Fruit fly (Drosophila melanogaster) whole organism, embryonic: ENCODE results near the gene CG43322.

Source experiments
- Abd-B ChIP-seq: fragments of 200-800 bp; sonication (Bioruptor generic); optimal IDR thresholded peaks from 2 replicates; lab custom pipeline; 2018; ENCODE audit warnings: missing biosample characterization, mild to moderate bottlenecking, missing genetic modification characterization, moderate library complexity
- BtbVII ChIP-seq: fragments of 200-800 bp; sonication (Bioruptor generic); optimal IDR thresholded peaks from 3 replicates; lab custom pipeline; 2017; ENCODE audit warnings: missing biosample characterization, mild to moderate bottlenecking, missing genetic modification characterization
- CG12299 ChIP-seq: fragments of 200-800 bp; sonication (Bioruptor generic); optimal IDR thresholded peaks from 2 replicates; lab custom pipeline; 2018; ENCODE audit warnings: missing biosample characterization, mild to moderate bottlenecking, missing genetic modification characterization
- CG12659 ChIP-seq: fragments of 200-800 bp; sonication (Bioruptor generic); optimal IDR thresholded peaks from 3 replicates; lab custom pipeline; 2017; ENCODE audit warnings: mild to moderate bottlenecking, missing biosample characterization, missing genetic modification reagents, missing genetic modification characterization
- CG13287 ChIP-seq: fragments of 200-800 bp; sonication (Bioruptor generic); IDR thresholded peaks from 2 replicates; pipeline ENCODE4 v1.3.6; 2022; ENCODE audit warnings: missing biosample characterization, missing genetic modification characterization; ENCODE audit not compliant: partially characterized antibody
- CG14441 ChIP-seq: fragments of 200-800 bp; sonication (Bioruptor generic); IDR thresholded peaks from 2 replicates; pipeline ENCODE4 v1.3.6; 2022; ENCODE audit warnings: missing biosample characterization, missing genetic modification characterization
- CG14667 ChIP-seq: fragments of 200-800 bp; sonication (Bioruptor generic); IDR thresholded peaks from 2 replicates; pipeline ENCODE4 v1.3.6; 2022; ENCODE audit warnings: missing biosample characterization, missing genetic modification characterization
- CG16815 ChIP-seq: fragments of 200-800 bp; sonication (Bioruptor generic); optimal IDR thresholded peaks from 3 replicates; lab custom pipeline; 2017; ENCODE audit warnings: missing biosample characterization, mild to moderate bottlenecking, missing genetic modification characterization
- CG17802 ChIP-seq: fragments of 200-800 bp; sonication (Bioruptor generic); optimal IDR thresholded peaks from 2 replicates; lab custom pipeline; 2018; ENCODE audit warnings: missing biosample characterization, mild to moderate bottlenecking, missing genetic modification characterization, moderate library complexity
- CG17829 ChIP-seq: fragments of 200-800 bp; optimal IDR thresholded peaks from 2 replicates; lab custom pipeline; 2019; ENCODE audit warnings: missing biosample characterization, mild to moderate bottlenecking, missing genetic modification characterization, moderate library complexity
- CG1832 ChIP-seq: fragments of 200-800 bp; sonication (Bioruptor generic); optimal IDR thresholded peaks from 2 replicates; lab custom pipeline; 2017; ENCODE audit warnings: missing biosample characterization, mild to moderate bottlenecking, missing genetic modification characterization, inconsistent platforms
- CG30431 ChIP-seq: fragments of 200-800 bp; sonication (Bioruptor generic); optimal IDR thresholded peaks from 2 replicates; lab custom pipeline; 2017; ENCODE audit warnings: missing biosample characterization, missing genetic modification characterization
- CG31224 ChIP-seq: fragments of 200-800 bp; sonication (Bioruptor generic); IDR thresholded peaks from 2 replicates; pipeline ENCODE4 v1.3.6; 2022; ENCODE audit warnings: missing biosample characterization, missing genetic modification characterization
- CG3995 ChIP-seq: fragments of 200-800 bp; sonication (Bioruptor generic); optimal IDR thresholded peaks from 3 replicates; lab custom pipeline; 2016; ENCODE audit warnings: missing biosample characterization, missing genetic modification characterization
- CG7928 ChIP-seq: fragments of 200-800 bp; sonication (Bioruptor generic); optimal IDR thresholded peaks from 2 replicates; lab custom pipeline; 2017; ENCODE audit warnings: missing biosample characterization, mild to moderate bottlenecking, missing genetic modification characterization
- CG8765 ChIP-seq: fragments of 200-800 bp; sonication (Bioruptor generic); IDR thresholded peaks from 2 replicates; pipeline ENCODE4 v1.3.6; 2022; ENCODE audit warnings: missing biosample characterization, missing genetic modification characterization
- Doc2 ChIP-seq: fragments of 200-800 bp; sonication (Bioruptor generic); IDR thresholded peaks from 2 replicates; pipeline ENCODE4 v1.3.6; 2022; ENCODE audit warnings: missing biosample characterization, missing genetic modification characterization
- Dref ChIP-seq: fragments of 200-800 bp; sonication (Bioruptor generic); IDR thresholded peaks from 2 replicates; pipeline ENCODE4 v1.3.6; 2022; ENCODE audit warnings: missing biosample characterization, missing genetic modification characterization
- Drgx ChIP-seq: fragments of 200-800 bp; sonication (Bioruptor generic); IDR thresholded peaks from 2 replicates; pipeline ENCODE4 v1.3.6; 2022; ENCODE audit warnings: missing biosample characterization, missing genetic modification characterization
- Gsc ChIP-seq: fragments of 200-800 bp; sonication (Bioruptor generic); IDR thresholded peaks from 2 replicates; pipeline ENCODE4 v1.3.6; 2022; ENCODE audit warnings: missing biosample characterization, missing genetic modification characterization
- MBD-R2 ChIP-seq: fragments of 200-800 bp; sonication (Bioruptor generic); IDR thresholded peaks from 2 replicates; pipeline ENCODE4 v1.3.6; 2022; ENCODE audit warnings: missing biosample characterization, missing genetic modification characterization
- Mes4 ChIP-seq: fragments of 200-800 bp; sonication (Bioruptor generic); optimal IDR thresholded peaks from 2 replicates; lab custom pipeline; 2016; ENCODE audit warnings: missing biosample characterization, missing genetic modification characterization
- NC2β ChIP-seq: fragments of 200-800 bp; sonication (Bioruptor generic); optimal IDR thresholded peaks from 2 replicates; lab custom pipeline; 2016; ENCODE audit warnings: missing biosample characterization, missing genetic modification characterization
- NFAT ChIP-seq: fragments of 200-800 bp; sonication (Bioruptor generic); IDR thresholded peaks from 2 replicates; pipeline ENCODE4 v1.3.6; 2022; ENCODE audit warnings: missing biosample characterization, missing genetic modification characterization
- Sin3A ChIP-seq: fragments of >200 bp; optimal IDR thresholded peaks from 2 replicates; lab custom pipeline; 2018
- TFAM ChIP-seq: fragments of 200-800 bp; sonication (Bioruptor generic); optimal IDR thresholded peaks from 2 replicates; lab custom pipeline; 2017; ENCODE audit warnings: missing biosample characterization, missing genetic modification characterization, inconsistent platforms
- Tbp ChIP-seq: fragments of >200 bp; optimal IDR thresholded peaks from 2 replicates; lab custom pipeline; 2018; ENCODE audit warnings: missing biosample characterization, missing genetic modification characterization
- Xbp1 ChIP-seq: fragments of 200-800 bp; sonication (Bioruptor generic); optimal IDR thresholded peaks from 3 replicates; lab custom pipeline; 2016; ENCODE audit warnings: missing biosample characterization, mild to moderate bottlenecking, missing genetic modification characterization
- al ChIP-seq: fragments of 200-800 bp; sonication (Bioruptor generic); IDR thresholded peaks from 2 replicates; pipeline ENCODE4 v1.3.6; 2022; ENCODE audit warnings: missing biosample characterization, missing genetic modification characterization
- ap ChIP-seq: fragments of 200-800 bp; sonication (Bioruptor generic); IDR thresholded peaks from 2 replicates; pipeline ENCODE4 v1.3.6; 2022; ENCODE audit warnings: missing biosample characterization, missing genetic modification characterization
- bab2 ChIP-seq: fragments of 200-800 bp; sonication (Bioruptor generic); optimal IDR thresholded peaks from 2 replicates; lab custom pipeline; 2016; ENCODE audit warnings: missing biosample characterization, missing genetic modification characterization
- bowl ChIP-seq: fragments of 200-800 bp; sonication (Bioruptor generic); IDR thresholded peaks from 2 replicates; pipeline ENCODE4 v1.3.6; 2022; ENCODE audit warnings: missing biosample characterization, missing genetic modification characterization
- da ChIP-seq: fragments of 200-800 bp; sonication (Bioruptor generic); optimal IDR thresholded peaks from 2 replicates; lab custom pipeline; 2016; ENCODE audit warnings: missing biosample characterization, missing genetic modification characterization
- danr ChIP-seq: fragments of 200-800 bp; sonication (Bioruptor generic); IDR thresholded peaks from 2 replicates; pipeline ENCODE4 v1.3.6; 2022; ENCODE audit warnings: missing biosample characterization, missing genetic modification characterization
- dmrt11E ChIP-seq: fragments of 200-800 bp; sonication (Bioruptor generic); optimal IDR thresholded peaks from 3 replicates; lab custom pipeline; 2018; ENCODE audit warnings: missing biosample characterization, mild to moderate bottlenecking, missing genetic modification characterization, moderate library complexity
- esg ChIP-seq: fragments of 200-800 bp; sonication (Bioruptor generic); conservative IDR thresholded peaks from 2 replicates; pipeline ENCODE4 v1.3.6; 2022; ENCODE audit warnings: missing biosample characterization, missing genetic modification characterization
- eve ChIP-seq, 2 experiments: fragments of >200 bp; optimal IDR thresholded peaks; 2 replicates each; lab custom pipeline; 2017; ENCODE audit warnings: missing biosample characterization in 2 of 2, missing genetic modification characterization in 2 of 2
- exex ChIP-seq: fragments of 200-800 bp; sonication (Bioruptor generic); optimal IDR thresholded peaks from 4 replicates; lab custom pipeline; 2018; ENCODE audit warnings: missing biosample characterization, mild to moderate bottlenecking, missing genetic modification characterization, moderate library complexity
- grau ChIP-seq: fragments of 200-800 bp; optimal IDR thresholded peaks from 3 replicates; lab custom pipeline; 2019; ENCODE audit warnings: missing biosample characterization, mild to moderate bottlenecking, missing genetic modification characterization, moderate library complexity
- grn ChIP-seq: fragments of 200-800 bp; sonication (Bioruptor generic); optimal IDR thresholded peaks from 3 replicates; lab custom pipeline; 2017; ENCODE audit warnings: missing biosample characterization, missing genetic modification characterization
- gsb ChIP-seq: fragments of 200-800 bp; sonication (Bioruptor generic); IDR thresholded peaks from 2 replicates; pipeline ENCODE4 v1.3.6; 2022; ENCODE audit warnings: missing biosample characterization, missing genetic modification characterization
- knrl ChIP-seq: fragments of 200-800 bp; sonication (Bioruptor generic); IDR thresholded peaks from 3 replicates; pipeline ENCODE4 v1.3.6; 2022; ENCODE audit warnings: missing biosample characterization, missing genetic modification characterization; ENCODE audit not compliant: partially characterized antibody
- mam ChIP-seq: fragments of 200-800 bp; sonication (Bioruptor generic); optimal IDR thresholded peaks from 3 replicates; lab custom pipeline; 2016; ENCODE audit warnings: missing biosample characterization, missing genetic modification characterization
- org-1 ChIP-seq: fragments of 200-800 bp; sonication (Bioruptor generic); optimal IDR thresholded peaks from 2 replicates; lab custom pipeline; 2017; ENCODE audit warnings: missing biosample characterization, missing genetic modification characterization
- peb ChIP-seq: fragments of 200-800 bp; sonication (Bioruptor generic); IDR thresholded peaks from 2 replicates; pipeline ENCODE4 v1.3.6; 2022; ENCODE audit warnings: missing biosample characterization, missing genetic modification characterization
- pros ChIP-seq: fragments of 200-800 bp; sonication (Bioruptor generic); optimal IDR thresholded peaks from 3 replicates; lab custom pipeline; 2019; ENCODE audit warnings: missing biosample characterization, mild to moderate bottlenecking, missing genetic modification characterization, moderate library complexity
- sc ChIP-seq, 3 experiments: fragments of >200 bp in 2 of 3; fragments of 200-800 bp in 1 of 3; sonication (Bioruptor generic) in 1 of 3; optimal IDR thresholded peaks; 2 replicates in 2 of 3; 3 replicates in 1 of 3; lab custom pipeline; 2017; ENCODE audit warnings: mild to moderate bottlenecking in 1 of 3, missing biosample characterization in 1 of 3, missing genetic modification characterization in 1 of 3, missing genetic modification reagents in 1 of 3
- slp2 ChIP-seq: fragments of 200-800 bp; sonication (Bioruptor generic); optimal IDR thresholded peaks from 2 replicates; lab custom pipeline; 2016; ENCODE audit warnings: missing biosample characterization, missing genetic modification characterization
- sr ChIP-seq: fragments of 200-800 bp; sonication (Bioruptor generic); IDR thresholded peaks from 3 replicates; pipeline ENCODE4 v1.3.6; 2022; ENCODE audit warnings: missing biosample characterization, missing genetic modification characterization
- tio ChIP-seq: fragments of 200-800 bp; sonication (Bioruptor generic); optimal IDR thresholded peaks from 2 replicates; lab custom pipeline; 2017; ENCODE audit warnings: missing biosample characterization, missing genetic modification characterization, inconsistent platforms
- vvl ChIP-seq: fragments of 200-800 bp; sonication (Bioruptor generic); IDR thresholded peaks from 2 replicates; pipeline ENCODE4 v1.3.6; 2022; ENCODE audit warnings: missing biosample characterization, missing genetic modification characterization
- wdn ChIP-seq: fragments of 200-800 bp; sonication (Bioruptor generic); IDR thresholded peaks from 2 replicates; pipeline ENCODE4 v1.3.6; 2022; ENCODE audit warnings: missing biosample characterization, missing genetic modification characterization
- wek ChIP-seq: fragments of 200-800 bp; sonication (Bioruptor generic); optimal IDR thresholded peaks from 3 replicates; lab custom pipeline; 2018; ENCODE audit warnings: missing biosample characterization, mild to moderate bottlenecking, missing genetic modification characterization, moderate library complexity

The CG43322 gene

DNA sequence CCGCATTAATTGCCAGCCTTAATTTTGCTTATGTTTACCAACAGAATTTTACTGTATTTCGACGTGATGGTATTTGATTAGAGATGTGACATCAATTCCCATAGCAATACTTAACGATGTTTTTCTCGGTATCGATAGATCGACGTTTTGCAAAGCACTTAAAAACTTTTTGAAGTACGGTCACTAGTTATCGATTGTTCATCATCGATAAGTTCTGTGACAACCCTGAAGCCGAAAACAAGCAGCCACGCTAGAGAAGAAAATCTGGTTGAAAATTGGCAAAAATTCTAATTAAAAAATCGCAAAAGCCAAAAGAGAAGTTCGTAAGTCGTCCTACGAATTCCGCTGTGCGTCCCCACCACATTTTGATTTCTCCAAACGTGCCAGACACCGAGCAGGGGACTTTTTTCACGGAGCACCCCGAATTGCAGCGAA lies 19.3 kb downstream of the CG43322 start, which contains the start of the genes Rab30 and Caper (continued):
- peak; percentile 88 for TF ChIP-seq NFAT (GFP tag; lab: Robert Waterston, UW)
- no peak for TF ChIP-seq wdn (GFP tag; lab: Robert Waterston, UW)
- TF ChIP-seq exex (tag; lab: Kevin White, UChicago), result peak; percentile 23
- TF ChIP-seq wek (GFP tag; lab: Kevin White, UChicago), result no peak
- no peak for TF ChIP-seq tio (GFP tag; lab: Kevin White, UChicago)
- TF ChIP-seq TFAM (GFP tag; lab: Kevin White, UChicago), result no peak
- peak; percentile 84 for TF ChIP-seq CG12659 (GFP tag; lab: Kevin White, UChicago)
- TF ChIP-seq org-1 (GFP tag; lab: Kevin White, UChicago), result no peak
- peak; percentile 74 for TF ChIP-seq CG17829
- peak; percentile 37 for TF ChIP-seq dmrt11E
- TF ChIP-seq danr (GFP tag; lab: Robert Waterston, UW), result no peak
- no peak for TF ChIP-seq gsb
- TF ChIP-seq esg (GFP tag; lab: Robert Waterston, UW), result no peak
- TF ChIP-seq sc (optimal IDR thresholded peaks at IDR 0.05; lab: Kevin White, UChicago), result no peak
- no peak for TF ChIP-seq sc (GFP tag; optimal IDR thresholded peaks at IDR 0.05; lab: Kevin White, UChicago)
- no peak for TF ChIP-seq eve (GFP tag; optimal IDR thresholded peaks at IDR 0.05; lab: Kevin White, UChicago)
- no peak for TF ChIP-seq slp2 (GFP tag; lab: Kevin White, UChicago)
- TF ChIP-seq Gsc (GFP tag; lab: Robert Waterston, UW), result no peak
- peak; percentile 50 for TF ChIP-seq CG14441 (GFP tag; lab: Robert Waterston, UW)
- TF ChIP-seq Dref (GFP tag; lab: Robert Waterston, UW), result peak; percentile 99
- TF ChIP-seq pros (GFP tag; lab: Kevin White, UChicago), result no peak
- TF ChIP-seq da (GFP tag; lab: Kevin White, UChicago), result no peak
- TF ChIP-seq CG3995 (GFP tag; lab: Kevin White, UChicago), result peak; percentile 84
- TF ChIP-seq CG8765 (GFP tag; lab: Robert Waterston, UW), result no peak; the same call in 1 of the 2 replicates
- peak; percentile 55 for TF ChIP-seq CG12299 (tag; lab: Kevin White, UChicago)
- TF ChIP-seq grau (tag; lab: Kevin White, UChicago), result peak; percentile 77
- TF ChIP-seq peb, result no peak
- no peak for TF ChIP-seq sr
- TF ChIP-seq Xbp1 (GFP tag; lab: Kevin White, UChicago), result peak; percentile 63
- TF ChIP-seq Drgx, result no peak
- peak; percentile 56 for TF ChIP-seq vvl (GFP tag; lab: Robert Waterston, UW)
- TF ChIP-seq ap, result no peak
- peak; percentile 73 for TF ChIP-seq Sin3A (lab: Kevin White, UChicago)
- peak; percentile 80 for TF ChIP-seq MBD-R2
- peak; percentile 52 for TF ChIP-seq al (GFP tag; lab: Robert Waterston, UW)
- TF ChIP-seq Mes4 (GFP tag; lab: Kevin White, UChicago), result peak; percentile 25
- peak; percentile 99 for TF ChIP-seq knrl
- TF ChIP-seq CG17802, result peak; percentile 8
- peak; percentile 55 for TF ChIP-seq CG7928 (GFP tag; lab: Kevin White, UChicago)
- no peak for TF ChIP-seq CG1832 (GFP tag; lab: Kevin White, UChicago)
- TF ChIP-seq Abd-B, result peak; percentile 74
- TF ChIP-seq CG14667 (GFP tag; lab: Robert Waterston, UW), result no peak
- peak; percentile 83 for TF ChIP-seq mam (GFP tag; lab: Kevin White, UChicago)
- peak; percentile 3 for TF ChIP-seq grn
- no peak for TF ChIP-seq Doc2 (GFP tag; lab: Robert Waterston, UW)
- TF ChIP-seq CG30431, result no peak
- no peak for TF ChIP-seq CG31224
- TF ChIP-seq CG13287 (GFP tag; lab: Robert Waterston, UW), result peak; percentile 99
- TF ChIP-seq CG16815 (GFP tag; lab: Kevin White, UChicago), result no peak
- TF ChIP-seq NC2β (GFP tag; lab: Kevin White, UChicago), result peak; percentile 63
- peak; percentile 61 for TF ChIP-seq bab2 (GFP tag; lab: Kevin White, UChicago)
- TF ChIP-seq bowl, result no peak
- TF ChIP-seq BtbVII (GFP tag; lab: Kevin White, UChicago), result no peak
- no peak for TF ChIP-seq Tbp (GFP tag; lab: Kevin White, UChicago)
